Worm (Caenorhabditis elegans): ENCODE results near the gene dyf-3.

The dyf-3 gene

DNA sequence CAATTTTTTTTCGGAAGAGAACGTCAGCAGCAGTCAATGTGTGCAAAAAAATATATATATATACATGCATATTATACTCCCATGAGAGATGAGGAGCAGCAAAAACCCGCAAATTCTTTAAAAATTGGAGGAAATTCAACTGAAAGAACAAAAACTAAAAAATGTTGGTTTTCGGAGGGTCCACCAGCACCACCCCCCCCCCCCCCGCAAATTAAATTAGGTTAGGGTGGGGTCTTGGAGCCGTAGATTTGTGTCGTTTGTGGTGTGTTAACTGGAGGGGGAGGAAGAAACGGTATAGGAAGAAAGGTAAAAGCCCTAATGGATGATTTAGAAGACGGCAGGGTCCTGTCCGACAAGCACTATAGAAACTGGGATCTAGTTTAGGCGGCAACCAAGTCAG, 50.7 kb downstream of the dyf-3 start:
- no peak for TF ChIP-seq lin-13 (GFP tag; optimal IDR thresholded peaks at IDR 0.05)
- no peak for TF ChIP-seq nhr-237 (tag; optimal IDR thresholded peaks at IDR 0.05)
- no peak for TF ChIP-seq F13H6.1 (tag; optimal IDR thresholded peaks at IDR 0.05)
- no peak for TF ChIP-seq elt-1 (tag; optimal IDR thresholded peaks at IDR 0.05)
- TF ChIP-seq gmeb-1 (tag; optimal IDR thresholded peaks at IDR 0.05) = no peak
- TF ChIP-seq peb-1 (tag; optimal IDR thresholded peaks at IDR 0.05) = no peak
- no peak for TF ChIP-seq elt-3 (tag; optimal IDR thresholded peaks at IDR 0.05)
- no peak for TF ChIP-seq egl-27 (tag; optimal IDR thresholded peaks at IDR 0.05)
- no peak for TF ChIP-seq R02D3.7 (tag; optimal IDR thresholded peaks at IDR 0.05)
- no peak for TF ChIP-seq nhr-6 (tag; optimal IDR thresholded peaks at IDR 0.05)
- TF ChIP-seq ztf-11 (tag; optimal IDR thresholded peaks at IDR 0.05) = no peak
- TF ChIP-seq nhr-10 (tag; optimal IDR thresholded peaks at IDR 0.05) = no peak
- TF ChIP-seq lsy-2 (tag; optimal IDR thresholded peaks at IDR 0.05) = no peak

All from whole organism, L2 larva.